Worm (Caenorhabditis elegans) whole organism, early embryonic: ENCODE results near the gene Y105C5B.3.

ENCODE experiments used
- B0310.2 ChIP-seq: sonication (generic microtip); optimal IDR thresholded peaks from 2 replicates; lab custom pipeline; 2016; ENCODE audit warnings: mild to moderate bottlenecking, missing genetic modification characterization, missing compliant biosample characterization
- aly-1 ChIP-seq: sonication (generic microtip); optimal IDR thresholded peaks from 2 replicates; lab custom pipeline; 2016; ENCODE audit warnings: missing genetic modification characterization, missing compliant biosample characterization
- ama-1 ChIP-seq: fragments of 150-350 bp; optimal IDR thresholded peaks from 2 replicates; lab custom pipeline; 2014
- ceh-13 ChIP-seq: fragments of 200-800 bp; sonication (Bioruptor generic); optimal IDR thresholded peaks from 2 replicates; lab custom pipeline; 2018; ENCODE audit warnings: mild to moderate bottlenecking, missing genetic modification characterization, missing compliant biosample characterization
- ceh-36 ChIP-seq: sonication (generic microtip); optimal IDR thresholded peaks from 2 replicates; lab custom pipeline; 2016; ENCODE audit warnings: missing genetic modification characterization, inconsistent platforms, missing compliant biosample characterization
- ets-7 ChIP-seq: sonication (generic microtip); optimal IDR thresholded peaks from 2 replicates; lab custom pipeline; 2016; ENCODE audit warnings: missing genotype, missing genetic modification characterization, missing compliant biosample characterization
- flt-1 ChIP-seq: fragments of 200-800 bp; sonication (Bioruptor generic); IDR thresholded peaks from 2 replicates; pipeline ENCODE4 v1.3.6; 2022; ENCODE audit warnings: missing genetic modification characterization, missing compliant biosample characterization
- hmbx-1 ChIP-seq: sonication (generic microtip); optimal IDR thresholded peaks from 2 replicates; lab custom pipeline; 2016; ENCODE audit warnings: mild to moderate bottlenecking, missing genetic modification characterization, missing compliant biosample characterization
- hnd-1 ChIP-seq: sonication (generic microtip); optimal IDR thresholded peaks from 2 replicates; lab custom pipeline; 2016; ENCODE audit warnings: missing genetic modification characterization, missing compliant biosample characterization
- pes-1 ChIP-seq: fragments of 200-800 bp; sonication (Bioruptor generic); IDR thresholded peaks from 2 replicates; pipeline ENCODE4 v1.3.6; 2022; ENCODE audit warnings: missing genetic modification reagents, missing genetic modification characterization, missing compliant biosample characterization
- scrt-1 ChIP-seq: fragments of 200-800 bp; sonication (Bioruptor generic); IDR thresholded peaks from 2 replicates; pipeline ENCODE4 v1.3.6; 2022; ENCODE audit warnings: missing genetic modification characterization, missing compliant biosample characterization
- tbx-11 ChIP-seq: fragments of 200-800 bp; sonication (Bioruptor generic); IDR thresholded peaks from 2 replicates; pipeline ENCODE4 v1.3.6; 2022; ENCODE audit warnings: missing genetic modification characterization, missing compliant biosample characterization
- tbx-37 ChIP-seq: fragments of 200-800 bp; sonication (Bioruptor generic); conservative IDR thresholded peaks from 2 replicates; pipeline ENCODE4 v1.3.6; 2022; ENCODE audit warnings: missing genetic modification reagents, missing genetic modification characterization, missing compliant biosample characterization

- TF ChIP-seq ama-1 (no peak), hnd-1 (tag; lab: Kevin White, UChicago) (no peak), scrt-1 (GFP tag; lab: Robert Waterston, UW) (no peak), hmbx-1 (tag; lab: Kevin White, UChicago) (no peak), aly-1 (tag; lab: Kevin White, UChicago) (no peak), tbx-37 (GFP tag; lab: Robert Waterston, UW) (no peak), tbx-11 (GFP tag; lab: Robert Waterston, UW) (no peak), flt-1 (GFP tag; lab: Robert Waterston, UW) (no peak), ceh-13 (GFP tag; lab: Kevin White, UChicago) (no peak), ets-7 (tag; lab: Kevin White, UChicago) (no peak), B0310.2 (tag; lab: Kevin White, UChicago) (no peak), pes-1 (GFP tag; lab: Robert Waterston, UW) (no peak), ceh-36 (no peak)
Measured at ce11 chrIV:15933814-15934213, 49.8 kb downstream of the Y105C5B.3 start, which contains the start of gene srv-16.
